Worm (Caenorhabditis elegans) whole organism, L2 larva: ENCODE results near the gene rpl-18.

Source experiments
- Y55F3AM.14 ChIP-seq: fragments of 200-800 bp; sonication (Bioruptor generic); optimal IDR thresholded peaks from 2 replicates; lab custom pipeline; 2018; ENCODE audit warnings: mild to moderate bottlenecking, missing genetic modification characterization, missing compliant biosample characterization
- ama-1 ChIP-seq: fragments of 150-350 bp; optimal IDR thresholded peaks from 2 replicates; lab custom pipeline; 2018; ENCODE audit warnings: inconsistent platforms
- elt-1 ChIP-seq: fragments of 150-350 bp; optimal IDR thresholded peaks from 2 replicates; lab custom pipeline; 2014; ENCODE audit warnings: missing biosample characterization, missing genetic modification characterization
- fos-1 ChIP-seq: fragments of 150-350 bp; optimal IDR thresholded peaks from 2 replicates; lab custom pipeline; 2014; ENCODE audit warnings: missing biosample characterization, missing genetic modification characterization
- lsy-2 ChIP-seq, 2 experiments: fragments of 150-350 bp in 1 of 2; sonication (generic microtip) in 1 of 2; optimal IDR thresholded peaks; 2 replicates each; lab custom pipeline; 2014 to 2017; ENCODE audit warnings: missing biosample characterization in 2 of 2, missing genetic modification characterization in 2 of 2
- mab-5 ChIP-seq: fragments of 150-350 bp; optimal IDR thresholded peaks from 2 replicates; lab custom pipeline; 2014; ENCODE audit warnings: missing biosample characterization, missing genetic modification characterization
- mdl-1 ChIP-seq, 2 experiments: fragments of 150-350 bp in 1 of 2; sonication (generic microtip) in 1 of 2; optimal IDR thresholded peaks; 2 replicates each; lab custom pipeline; 2017; ENCODE audit warnings: missing biosample characterization in 2 of 2, missing genetic modification characterization in 2 of 2
- nhr-25 ChIP-seq: fragments of 150-350 bp; sonication (generic microtip); optimal IDR thresholded peaks from 3 replicates; lab custom pipeline; 2014; ENCODE audit warnings: missing biosample characterization, missing genetic modification characterization
- nhr-6 ChIP-seq: fragments of 150-350 bp; optimal IDR thresholded peaks from 2 replicates; lab custom pipeline; 2014; ENCODE audit warnings: missing biosample characterization, missing genetic modification characterization
- nhr-77 ChIP-seq: fragments of 150-350 bp; optimal IDR thresholded peaks from 2 replicates; lab custom pipeline; 2014; ENCODE audit warnings: missing biosample characterization, missing genetic modification characterization
- sma-3 ChIP-seq: sonication (generic microtip); optimal IDR thresholded peaks from 2 replicates; lab custom pipeline; 2016; ENCODE audit warnings: missing genetic modification reagents, missing genetic modification characterization, missing compliant biosample characterization
- snpc-4 ChIP-seq: fragments of 150-350 bp; optimal IDR thresholded peaks from 2 replicates; lab custom pipeline; 2014; ENCODE audit warnings: missing biosample characterization, missing genetic modification characterization
- unc-55 ChIP-seq: fragments of 150-350 bp; sonication (generic microtip); optimal IDR thresholded peaks from 3 replicates; lab custom pipeline; 2014; ENCODE audit warnings: missing biosample characterization, missing genetic modification reagents, missing genetic modification characterization
- ztf-11 ChIP-seq: sonication (generic microtip); optimal IDR thresholded peaks from 2 replicates; lab custom pipeline; 2017; ENCODE audit warnings: missing biosample characterization, missing genetic modification characterization

DNA sequence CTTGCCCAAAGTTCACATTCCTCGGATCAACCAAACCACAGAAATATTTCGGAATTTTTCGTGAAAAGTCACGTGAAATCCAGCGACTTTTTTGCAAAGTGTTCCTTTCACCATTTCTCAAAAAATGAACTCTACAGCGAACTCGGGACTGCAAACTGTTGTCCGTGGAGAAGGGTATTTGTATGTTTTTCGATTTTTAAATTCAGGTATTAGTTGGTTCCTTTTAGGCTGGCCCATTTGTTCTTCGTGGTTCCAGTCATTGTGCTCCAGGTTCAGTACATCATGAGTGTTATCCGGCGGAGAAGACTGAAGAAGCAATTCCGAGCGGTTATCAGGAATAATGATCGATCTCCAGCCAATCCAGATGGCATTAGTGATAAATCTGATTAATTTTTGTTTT is 920 bp upstream of the rpl-18 start:
- TF ChIP-seq mab-5 (tag; lab: Kevin White, UChicago) (no peak), fos-1 (no peak), unc-55 (GFP tag; lab: Kevin White, UChicago) (no peak), nhr-6 (tag; lab: Kevin White, UChicago) (no peak), nhr-77 (tag; lab: Kevin White, UChicago) (no peak), Y55F3AM.14 (GFP tag; lab: Kevin White, UChicago) (no peak), snpc-4 (tag; lab: Kevin White, UChicago) (no peak), sma-3 (GFP tag; lab: Kevin White, UChicago) (no peak), ama-1 (lab: Kevin White, UChicago) (no peak), ztf-11 (tag; lab: Kevin White, UChicago) (no peak), lsy-2 (tag; optimal IDR thresholded peaks at IDR 0.05; lab: Kevin White, UChicago) (no peak), mdl-1 (tag; optimal IDR thresholded peaks at IDR 0.05; lab: Kevin White, UChicago) (no peak), elt-1 (no peak), nhr-25 (tag; lab: Kevin White, UChicago) (no peak)
